Worm (Caenorhabditis elegans) whole organism, L2 larva: Measurements from ENCODE around the gene T06C12.12.

Experiments
- C34F6.9 ChIP-seq: fragments of 150-350 bp; optimal IDR thresholded peaks from 2 replicates; lab custom pipeline; 2014; ENCODE audit warnings: missing biosample characterization, missing genetic modification characterization
- F13H6.1 ChIP-seq: sonication (generic microtip); optimal IDR thresholded peaks from 2 replicates; lab custom pipeline; 2016; ENCODE audit warnings: missing genetic modification characterization, missing compliant biosample characterization
- R02D3.7 ChIP-seq: fragments of 150-350 bp; optimal IDR thresholded peaks from 2 replicates; lab custom pipeline; 2014; ENCODE audit warnings: missing biosample characterization, missing genetic modification characterization
- Y55F3AM.14 ChIP-seq: fragments of 200-800 bp; sonication (Bioruptor generic); optimal IDR thresholded peaks from 2 replicates; lab custom pipeline; 2018; ENCODE audit warnings: mild to moderate bottlenecking, missing genetic modification characterization, missing compliant biosample characterization
- ZK546.5 ChIP-seq: sonication (generic microtip); optimal IDR thresholded peaks from 2 replicates; lab custom pipeline; 2017; ENCODE audit warnings: missing biosample characterization, missing genetic modification characterization
- alr-1 ChIP-seq: fragments of 150-350 bp; optimal IDR thresholded peaks from 2 replicates; lab custom pipeline; 2014; ENCODE audit warnings: missing biosample characterization, missing genetic modification characterization
- aly-2 ChIP-seq: fragments of 150-350 bp; optimal IDR thresholded peaks from 2 replicates; lab custom pipeline; 2014; ENCODE audit warnings: missing biosample characterization, missing genetic modification characterization
- ama-1 ChIP-seq: fragments of 150-350 bp; optimal IDR thresholded peaks from 2 replicates; lab custom pipeline; 2018; ENCODE audit warnings: inconsistent platforms
- blmp-1 ChIP-seq: sonication (generic microtip); optimal IDR thresholded peaks from 2 replicates; lab custom pipeline; 2017; ENCODE audit warnings: missing genetic modification characterization, mild to moderate bottlenecking, missing compliant biosample characterization, antibody characterized with exemption, moderate library complexity; ENCODE audit not compliant: insufficient read depth
- ceh-16 ChIP-seq: fragments of 150-350 bp; optimal IDR thresholded peaks from 2 replicates; lab custom pipeline; 2014; ENCODE audit warnings: missing biosample characterization, missing genetic modification characterization
- ceh-82 ChIP-seq: fragments of 150-350 bp; optimal IDR thresholded peaks from 2 replicates; lab custom pipeline; 2014; ENCODE audit warnings: missing biosample characterization, missing genetic modification characterization
- crh-2 ChIP-seq: sonication (generic microtip); optimal IDR thresholded peaks from 2 replicates; lab custom pipeline; 2017; ENCODE audit warnings: missing biosample characterization, missing genetic modification characterization
- egl-27 ChIP-seq: sonication (generic microtip); optimal IDR thresholded peaks from 3 replicates; lab custom pipeline; 2017; ENCODE audit warnings: missing biosample characterization, missing genetic modification reagents, missing genetic modification characterization
- elt-1 ChIP-seq: fragments of 150-350 bp; optimal IDR thresholded peaks from 2 replicates; lab custom pipeline; 2014; ENCODE audit warnings: missing biosample characterization, missing genetic modification characterization
- elt-3 ChIP-seq: sonication (generic microtip); optimal IDR thresholded peaks from 2 replicates; lab custom pipeline; 2017; ENCODE audit warnings: missing biosample characterization, missing genetic modification characterization
- fos-1 ChIP-seq: fragments of 150-350 bp; optimal IDR thresholded peaks from 2 replicates; lab custom pipeline; 2014; ENCODE audit warnings: missing biosample characterization, missing genetic modification characterization
- gmeb-1 ChIP-seq: fragments of 150-350 bp; optimal IDR thresholded peaks from 2 replicates; lab custom pipeline; 2014; ENCODE audit warnings: missing biosample characterization, missing genetic modification characterization
- lin-11 ChIP-seq: fragments of 150-350 bp; sonication (generic microtip); optimal IDR thresholded peaks from 2 replicates; lab custom pipeline; 2014; ENCODE audit warnings: missing biosample characterization, missing genetic modification characterization, inconsistent platforms, mixed read lengths
- lin-13 ChIP-seq: fragments of 150-350 bp; optimal IDR thresholded peaks from 2 replicates; lab custom pipeline; 2014; ENCODE audit warnings: missing biosample characterization, missing genetic modification reagents, missing genetic modification characterization
- lin-39 ChIP-seq: fragments of 150-350 bp; optimal IDR thresholded peaks from 2 replicates; lab custom pipeline; 2014; ENCODE audit warnings: missing biosample characterization, missing genetic modification reagents, missing genetic modification characterization
- lsy-2 ChIP-seq, 2 experiments: fragments of 150-350 bp in 1 of 2; sonication (generic microtip) in 1 of 2; optimal IDR thresholded peaks; 2 replicates each; lab custom pipeline; 2014 to 2017; ENCODE audit warnings: missing biosample characterization in 2 of 2, missing genetic modification characterization in 2 of 2
- mab-5 ChIP-seq: fragments of 150-350 bp; optimal IDR thresholded peaks from 2 replicates; lab custom pipeline; 2014; ENCODE audit warnings: missing biosample characterization, missing genetic modification characterization
- mbf-1 ChIP-seq: sonication (generic microtip); optimal IDR thresholded peaks from 2 replicates; lab custom pipeline; 2017; ENCODE audit warnings: missing biosample characterization, missing genetic modification characterization
- mdl-1 ChIP-seq, 2 experiments: fragments of 150-350 bp in 1 of 2; sonication (generic microtip) in 1 of 2; optimal IDR thresholded peaks; 2 replicates each; lab custom pipeline; 2017; ENCODE audit warnings: missing biosample characterization in 2 of 2, missing genetic modification characterization in 2 of 2
- nhr-11 ChIP-seq: fragments of 150-350 bp; optimal IDR thresholded peaks from 2 replicates; lab custom pipeline; 2014; ENCODE audit warnings: missing biosample characterization, missing genetic modification characterization
- nhr-12 ChIP-seq: fragments of 150-350 bp; optimal IDR thresholded peaks from 2 replicates; lab custom pipeline; 2014; ENCODE audit warnings: missing biosample characterization, missing genetic modification characterization
- nhr-129 ChIP-seq: fragments of 150-350 bp; optimal IDR thresholded peaks from 2 replicates; lab custom pipeline; 2014; ENCODE audit warnings: missing biosample characterization, missing genetic modification characterization
- nhr-21 ChIP-seq: fragments of 150-350 bp; optimal IDR thresholded peaks from 2 replicates; lab custom pipeline; 2014; ENCODE audit warnings: missing biosample characterization, missing genetic modification characterization
- nhr-23 ChIP-seq: fragments of 150-350 bp; optimal IDR thresholded peaks from 2 replicates; lab custom pipeline; 2014; ENCODE audit warnings: missing biosample characterization, missing genetic modification reagents, missing genetic modification characterization
- nhr-237 ChIP-seq: fragments of 150-350 bp; optimal IDR thresholded peaks from 2 replicates; lab custom pipeline; 2014; ENCODE audit warnings: missing biosample characterization, missing genetic modification characterization
- nhr-25 ChIP-seq: fragments of 150-350 bp; sonication (generic microtip); optimal IDR thresholded peaks from 3 replicates; lab custom pipeline; 2014; ENCODE audit warnings: missing biosample characterization, missing genetic modification characterization
- nhr-6 ChIP-seq: fragments of 150-350 bp; optimal IDR thresholded peaks from 2 replicates; lab custom pipeline; 2014; ENCODE audit warnings: missing biosample characterization, missing genetic modification characterization
- nhr-77 ChIP-seq: fragments of 150-350 bp; optimal IDR thresholded peaks from 2 replicates; lab custom pipeline; 2014; ENCODE audit warnings: missing biosample characterization, missing genetic modification characterization
- peb-1 ChIP-seq: fragments of 150-350 bp; optimal IDR thresholded peaks from 2 replicates; lab custom pipeline; 2014; ENCODE audit warnings: missing biosample characterization, missing genetic modification characterization
- sma-3 ChIP-seq: sonication (generic microtip); optimal IDR thresholded peaks from 2 replicates; lab custom pipeline; 2016; ENCODE audit warnings: missing genetic modification reagents, missing genetic modification characterization, missing compliant biosample characterization
- sma-9 ChIP-seq, 2 experiments: fragments of 150-350 bp in 1 of 2; sonication (generic microtip) in 1 of 2; optimal IDR thresholded peaks; 2 replicates each; lab custom pipeline; 2014 to 2016; ENCODE audit warnings: missing genetic modification characterization in 2 of 2, mild to moderate bottlenecking in 1 of 2, missing biosample characterization in 1 of 2, missing compliant biosample characterization in 1 of 2, missing genetic modification reagents in 1 of 2, moderate library complexity in 1 of 2
- unc-39 ChIP-seq: fragments of 150-350 bp; optimal IDR thresholded peaks from 2 replicates; lab custom pipeline; 2014; ENCODE audit warnings: missing biosample characterization, missing genetic modification characterization
- unc-55 ChIP-seq: fragments of 150-350 bp; sonication (generic microtip); optimal IDR thresholded peaks from 3 replicates; lab custom pipeline; 2014; ENCODE audit warnings: missing biosample characterization, missing genetic modification reagents, missing genetic modification characterization
- zag-1 ChIP-seq: fragments of 150-350 bp; optimal IDR thresholded peaks from 2 replicates; lab custom pipeline; 2014; ENCODE audit warnings: missing biosample characterization, missing genetic modification characterization
- ztf-1 ChIP-seq: fragments of 200-800 bp; sonication (Bioruptor generic); conservative IDR thresholded peaks from 2 replicates; pipeline ENCODE4 v1.3.6; 2022; ENCODE audit warnings: missing genetic modification characterization, missing compliant biosample characterization
- ztf-11 ChIP-seq: sonication (generic microtip); optimal IDR thresholded peaks from 2 replicates; lab custom pipeline; 2017; ENCODE audit warnings: missing biosample characterization, missing genetic modification characterization
- ztf-4 ChIP-seq: fragments of 150-350 bp; optimal IDR thresholded peaks from 2 replicates; lab custom pipeline; 2014; ENCODE audit warnings: missing biosample characterization, missing genetic modification characterization

Gene T06C12.12

DNA sequence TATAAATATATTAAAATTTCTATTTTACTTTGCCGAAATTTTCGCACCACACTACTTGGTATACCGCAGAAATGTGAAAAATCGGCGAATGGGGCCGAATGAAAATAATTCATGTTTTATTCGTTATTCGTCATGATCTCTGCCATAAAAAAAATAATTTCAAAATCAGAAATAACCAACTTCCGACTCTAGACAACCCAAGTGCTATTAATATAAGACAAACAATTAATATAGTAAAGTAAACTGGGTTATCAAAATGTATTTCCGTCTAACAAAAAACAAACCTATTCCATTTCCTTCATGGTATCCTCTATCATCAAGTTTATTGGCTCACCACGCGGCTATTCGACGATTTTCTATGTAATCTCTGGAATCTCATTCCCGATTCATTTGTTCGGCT is 26.0 kb upstream of the T06C12.12 start, which contains the start of gene srh-293:
Gene srh-293 (plus strand): TSS at position 301 of the 400 bp plus-strand sequence.
- TF ChIP-seq alr-1 (tag; lab: Kevin White, UChicago) (no peak), nhr-21 (tag; lab: Kevin White, UChicago) (no peak), ceh-82 (no peak), lin-39 (tag; lab: Kevin White, UChicago) (no peak), unc-39 (tag; lab: Kevin White, UChicago) (no peak), gmeb-1 (tag; lab: Kevin White, UChicago) (no peak), zag-1 (tag; lab: Kevin White, UChicago) (no peak)

DNA sequence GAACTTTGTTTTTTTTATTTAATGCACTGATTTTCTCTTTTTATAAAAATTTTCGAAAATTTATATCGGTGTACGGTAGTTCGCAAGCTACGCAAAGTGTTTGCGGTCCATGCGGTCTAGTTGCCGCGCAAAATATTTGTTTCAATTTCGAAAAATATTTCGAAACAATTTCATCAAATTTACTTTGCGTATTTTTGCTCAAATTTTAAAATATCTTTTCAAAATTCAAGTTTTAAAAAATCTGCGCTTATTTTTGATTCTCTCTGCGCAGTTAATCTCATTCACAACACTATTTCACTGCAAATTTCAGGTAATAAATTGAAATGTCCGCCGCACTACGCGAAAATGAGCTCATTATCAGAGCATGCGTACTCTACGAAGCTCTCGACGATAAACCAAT is 24.5 kb upstream of the T06C12.12 start, which contains the start of gene fbxa-197:
Gene fbxa-197 (plus strand): TSS at position 301 of the 400 bp plus-strand sequence.
- TF ChIP-seq mbf-1 (tag; lab: Kevin White, UChicago): no peak
- no peak for TF ChIP-seq nhr-129
- no peak for TF ChIP-seq ztf-11 (tag; lab: Kevin White, UChicago)

DNA sequence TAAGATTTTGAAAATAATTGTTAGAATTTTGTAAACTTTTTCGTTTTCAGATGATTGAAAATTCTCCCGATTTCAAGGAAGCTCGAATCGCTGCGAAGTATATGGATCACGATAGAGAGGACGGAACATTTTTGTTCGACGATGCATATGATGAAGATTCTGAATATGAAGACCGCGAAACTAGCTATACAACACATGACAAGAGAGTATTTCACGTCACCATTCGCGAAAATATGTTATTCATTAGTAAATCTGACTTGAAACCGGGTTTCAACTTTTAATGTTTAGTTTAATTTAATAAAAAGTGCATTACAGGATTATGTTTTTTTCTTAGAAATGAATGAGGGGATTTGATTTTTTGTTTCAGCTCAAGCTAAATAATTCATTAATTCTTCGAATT is 21.5 kb upstream of the T06C12.12 start, which contains the start of gene str-57:
Gene str-57 (plus strand): TSS at position 301 of the 400 bp plus-strand sequence.
- TF ChIP-seq nhr-77 (tag; lab: Kevin White, UChicago): no peak
- no peak for TF ChIP-seq zag-1 (tag; lab: Kevin White, UChicago)
- no peak for TF ChIP-seq blmp-1 (tag; lab: Kevin White, UChicago)
- TF ChIP-seq mab-5 (tag; lab: Kevin White, UChicago): no peak
- TF ChIP-seq lsy-2 (tag; optimal IDR thresholded peaks at IDR 0.05; lab: Kevin White, UChicago): no peak
- TF ChIP-seq crh-2 (tag; lab: Kevin White, UChicago): no peak
- TF ChIP-seq, all 48 proteins: peak for 0

DNA sequence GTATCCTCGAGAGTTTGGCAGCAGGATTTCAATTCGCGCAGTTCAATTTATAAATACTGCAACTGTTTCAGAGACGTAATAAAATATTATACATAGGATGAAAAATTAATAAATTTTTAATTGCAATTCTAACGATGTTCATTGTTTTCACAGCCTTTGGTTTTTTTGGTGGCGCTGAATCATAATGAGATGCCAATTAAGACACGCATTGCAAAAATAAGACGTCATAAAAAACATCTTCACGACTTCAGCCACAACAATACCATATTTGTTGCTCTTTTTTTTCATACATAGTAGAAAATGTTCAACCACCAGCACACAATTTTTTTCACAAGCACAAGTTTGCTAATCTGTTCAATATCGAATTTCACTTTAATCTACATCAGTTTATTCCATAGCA is 19.6 kb upstream of the T06C12.12 start, which contains the start of gene str-56:
Gene str-56 (plus strand): TSS at position 301 of the 400 bp plus-strand sequence.
- TF ChIP-seq ceh-16 (tag; lab: Kevin White, UChicago) (no peak), zag-1 (tag; lab: Kevin White, UChicago) (no peak), ztf-4 (tag; lab: Kevin White, UChicago) (no peak), Y55F3AM.14 (GFP tag; lab: Kevin White, UChicago) (no peak), lin-13 (GFP tag; lab: Kevin White, UChicago) (no peak), nhr-21 (tag; lab: Kevin White, UChicago) (no peak), R02D3.7 (tag; lab: Kevin White, UChicago) (no peak), nhr-11 (tag; lab: Kevin White, UChicago) (no peak), nhr-6 (tag; lab: Kevin White, UChicago) (no peak), sma-9 (GFP tag; optimal IDR thresholded peaks at IDR 0.05; lab: Kevin White, UChicago) (no peak), sma-9 (tag; optimal IDR thresholded peaks at IDR 0.05; lab: Kevin White, UChicago) (no peak), aly-2 (no peak), ama-1 (lab: Kevin White, UChicago) (no peak), nhr-237 (no peak)

DNA sequence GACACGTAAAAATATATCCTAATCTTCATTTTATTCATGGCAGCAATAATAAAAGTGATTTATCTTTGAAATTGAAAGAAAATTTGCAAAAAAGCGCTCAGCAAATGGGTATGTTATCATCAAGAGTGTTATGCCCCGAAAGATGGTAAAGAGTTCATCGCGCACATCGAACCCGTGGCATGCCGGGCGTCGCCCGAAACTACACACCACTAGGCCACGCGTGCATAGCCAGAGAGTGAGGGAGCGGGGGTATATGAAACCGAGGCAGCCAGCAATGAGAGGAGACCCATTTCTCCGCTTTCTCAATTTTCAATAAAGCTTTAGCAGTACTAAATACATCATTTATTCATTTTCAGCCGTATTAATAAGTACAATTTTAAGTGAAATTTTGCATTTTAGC is 18.1 kb upstream of the T06C12.12 start:
- TF ChIP-seq lin-13 (GFP tag; lab: Kevin White, UChicago) (peak; percentile 66), nhr-12 (no peak), fos-1 (tag; lab: Kevin White, UChicago) (peak; percentile 65), elt-1 (no peak), sma-9 (GFP tag; optimal IDR thresholded peaks at IDR 0.05; lab: Kevin White, UChicago) (peak; percentile 85), sma-9 (tag; optimal IDR thresholded peaks at IDR 0.05; lab: Kevin White, UChicago) (no peak), nhr-6 (tag; lab: Kevin White, UChicago) (peak; percentile 29), crh-2 (tag; lab: Kevin White, UChicago) (peak; percentile 62), unc-55 (GFP tag; lab: Kevin White, UChicago) (peak; percentile 78), nhr-23 (tag; lab: Kevin White, UChicago) (no peak), ztf-1 (GFP tag; lab: Robert Waterston, UW) (no peak), lin-11 (tag; lab: Kevin White, UChicago) (peak; percentile 80), F13H6.1 (tag; lab: Kevin White, UChicago) (peak; percentile 70), mbf-1 (tag; lab: Kevin White, UChicago) (no peak), nhr-129 (peak; percentile 83), blmp-1 (tag; lab: Kevin White, UChicago) (peak; percentile 8), aly-2 (no peak), ceh-16 (tag; lab: Kevin White, UChicago) (no peak), sma-3 (GFP tag; lab: Kevin White, UChicago) (peak; percentile 39), alr-1 (tag; lab: Kevin White, UChicago) (no peak), ZK546.5 (no peak), ceh-82 (peak; percentile 71), lin-39 (tag; lab: Kevin White, UChicago) (no peak), elt-3 (tag; lab: Kevin White, UChicago) (no peak), C34F6.9 (tag; lab: Kevin White, UChicago) (peak; percentile 46), ztf-11 (tag; lab: Kevin White, UChicago) (no peak), gmeb-1 (tag; lab: Kevin White, UChicago) (peak; percentile 68), nhr-237 (peak; percentile 5), egl-27 (peak; percentile 37), nhr-77 (tag; lab: Kevin White, UChicago) (no peak), peb-1 (no peak), unc-39 (tag; lab: Kevin White, UChicago) (no peak), nhr-25 (no peak), mdl-1 (tag; optimal IDR thresholded peaks at IDR 0.05; lab: Kevin White, UChicago) (no peak)
